Worm (Caenorhabditis elegans) whole organism, late embryonic: Measurements from ENCODE around the gene C28H8.3.

ENCODE experiments used
- C08G9.2 ChIP-seq: sonication (generic microtip); optimal IDR thresholded peaks from 2 replicates; lab custom pipeline; 2016; ENCODE audit warnings: mild to moderate bottlenecking, missing genetic modification characterization, moderate library complexity, missing compliant biosample characterization
- F13H6.1 ChIP-seq: sonication (generic microtip); optimal IDR thresholded peaks from 2 replicates; lab custom pipeline; 2016; ENCODE audit warnings: missing genetic modification characterization, missing compliant biosample characterization
- Y22D7AL.16 ChIP-seq: sonication (generic microtip); optimal IDR thresholded peaks from 2 replicates; lab custom pipeline; 2016; ENCODE audit warnings: missing genetic modification characterization, missing compliant biosample characterization
- ahr-1 ChIP-seq: sonication (generic microtip); optimal IDR thresholded peaks from 2 replicates; lab custom pipeline; 2016; ENCODE audit warnings: missing genetic modification characterization, missing compliant biosample characterization
- ama-1 ChIP-seq: fragments of 150-350 bp; optimal IDR thresholded peaks from 2 replicates; lab custom pipeline; 2014
- ceh-14 ChIP-seq: sonication (generic microtip); optimal IDR thresholded peaks from 2 replicates; lab custom pipeline; 2016; ENCODE audit warnings: missing genotype, missing genetic modification characterization, missing compliant biosample characterization
- ceh-19 ChIP-seq: fragments of 200-800 bp; sonication (Bioruptor generic); optimal IDR thresholded peaks from 2 replicates; lab custom pipeline; 2018; ENCODE audit warnings: mild to moderate bottlenecking, missing genetic modification characterization, missing compliant biosample characterization
- ceh-2 ChIP-seq: sonication (generic microtip); optimal IDR thresholded peaks from 2 replicates; lab custom pipeline; 2016; ENCODE audit warnings: missing genotype, missing genetic modification characterization, missing compliant biosample characterization
- ceh-22 ChIP-seq: sonication (generic microtip); optimal IDR thresholded peaks from 2 replicates; lab custom pipeline; 2017; ENCODE audit warnings: missing biosample characterization, missing genetic modification characterization
- ceh-30 ChIP-seq: fragments of 150-350 bp; optimal IDR thresholded peaks from 2 replicates; lab custom pipeline; 2014; ENCODE audit warnings: missing biosample characterization, missing genetic modification characterization
- ceh-31 ChIP-seq: sonication (generic microtip); optimal IDR thresholded peaks from 2 replicates; lab custom pipeline; 2016; ENCODE audit warnings: missing genetic modification characterization, missing compliant biosample characterization
- ceh-34 ChIP-seq: sonication (generic microtip); optimal IDR thresholded peaks from 2 replicates; lab custom pipeline; 2016; ENCODE audit warnings: mild to moderate bottlenecking, missing genetic modification characterization, missing compliant biosample characterization
- ceh-45 ChIP-seq: fragments of 200-800 bp; sonication (Bioruptor generic); IDR thresholded peaks from 2 replicates; pipeline ENCODE4 v1.3.6; 2022; ENCODE audit warnings: missing genetic modification reagents, missing genetic modification characterization, missing compliant biosample characterization
- ceh-6 ChIP-seq: fragments of 200-800 bp; sonication (Bioruptor generic); optimal IDR thresholded peaks from 2 replicates; lab custom pipeline; 2018; ENCODE audit warnings: mild to moderate bottlenecking, missing genetic modification characterization, missing compliant biosample characterization
- ceh-9 ChIP-seq: sonication (generic microtip); optimal IDR thresholded peaks from 2 replicates; lab custom pipeline; 2016; ENCODE audit warnings: mild to moderate bottlenecking, missing genetic modification characterization, inconsistent platforms, missing compliant biosample characterization
- dmd-4 ChIP-seq: sonication (generic microtip); optimal IDR thresholded peaks from 2 replicates; lab custom pipeline; 2016; ENCODE audit warnings: borderline replicate concordance, missing genetic modification characterization, missing compliant biosample characterization
- elt-2 ChIP-seq: sonication (generic microtip); optimal IDR thresholded peaks from 2 replicates; lab custom pipeline; 2016; ENCODE audit warnings: missing genetic modification reagents, missing genetic modification characterization, missing compliant biosample characterization
- ets-4 ChIP-seq: sonication (generic microtip); optimal IDR thresholded peaks from 2 replicates; lab custom pipeline; 2016; ENCODE audit warnings: missing genetic modification characterization, missing compliant biosample characterization
- fax-1 ChIP-seq: sonication (generic microtip); optimal IDR thresholded peaks from 2 replicates; lab custom pipeline; 2016; ENCODE audit warnings: missing genotype, missing genetic modification characterization, missing compliant biosample characterization
- fkh-10 ChIP-seq: fragments of 150-350 bp; optimal IDR thresholded peaks from 2 replicates; lab custom pipeline; 2014; ENCODE audit warnings: missing biosample characterization, missing genetic modification reagents, missing genetic modification characterization
- fkh-6 ChIP-seq: sonication (generic microtip); optimal IDR thresholded peaks from 2 replicates; lab custom pipeline; 2016; ENCODE audit warnings: missing genetic modification characterization, missing compliant biosample characterization
- gmeb-2 ChIP-seq: sonication (generic microtip); optimal IDR thresholded peaks from 2 replicates; lab custom pipeline; 2016; ENCODE audit warnings: missing genetic modification characterization, inconsistent platforms, missing compliant biosample characterization
- hlh-6 ChIP-seq: sonication (generic microtip); optimal IDR thresholded peaks from 2 replicates; lab custom pipeline; 2016; ENCODE audit warnings: missing genotype, missing genetic modification characterization, missing compliant biosample characterization
- hlh-8 ChIP-seq: sonication (generic microtip); optimal IDR thresholded peaks from 2 replicates; lab custom pipeline; 2016; ENCODE audit warnings: missing genotype, missing genetic modification characterization, missing compliant biosample characterization
- lim-6 ChIP-seq: sonication (generic microtip); optimal IDR thresholded peaks from 2 replicates; lab custom pipeline; 2016; ENCODE audit warnings: missing genetic modification characterization, missing compliant biosample characterization
- mec-3 ChIP-seq: sonication (generic microtip); optimal IDR thresholded peaks from 2 replicates; lab custom pipeline; 2016; ENCODE audit warnings: borderline replicate concordance, missing genetic modification characterization, missing compliant biosample characterization
- nfya-1 ChIP-seq: sonication (generic microtip); optimal IDR thresholded peaks from 2 replicates; lab custom pipeline; 2017; ENCODE audit warnings: missing genetic modification characterization, mild to moderate bottlenecking, missing compliant biosample characterization, antibody characterized with exemption, moderate library complexity
- nhr-232 ChIP-seq: sonication (generic microtip); optimal IDR thresholded peaks from 2 replicates; lab custom pipeline; 2016; ENCODE audit warnings: missing genetic modification characterization, missing compliant biosample characterization
- npax-4 ChIP-seq: sonication (generic microtip); optimal IDR thresholded peaks from 2 replicates; lab custom pipeline; 2016; ENCODE audit warnings: missing genetic modification characterization, missing compliant biosample characterization
- odd-2 ChIP-seq: sonication (generic microtip); optimal IDR thresholded peaks from 2 replicates; lab custom pipeline; 2017; ENCODE audit warnings: antibody characterized with exemption, mild to moderate bottlenecking, missing genetic modification characterization, missing compliant biosample characterization
- pag-3 ChIP-seq: sonication (generic microtip); optimal IDR thresholded peaks from 2 replicates; lab custom pipeline; 2016; ENCODE audit warnings: missing compliant biosample characterization, missing genetic modification characterization, borderline replicate concordance
- pax-1 ChIP-seq: fragments of 150-350 bp; optimal IDR thresholded peaks from 2 replicates; lab custom pipeline; 2014; ENCODE audit warnings: missing biosample characterization, missing genetic modification characterization
- ref-2 ChIP-seq: sonication (generic microtip); optimal IDR thresholded peaks from 2 replicates; lab custom pipeline; 2016; ENCODE audit warnings: missing genetic modification characterization, missing compliant biosample characterization
- rnt-1 ChIP-seq: sonication (generic microtip); optimal IDR thresholded peaks from 2 replicates; lab custom pipeline; 2016; ENCODE audit warnings: missing genetic modification characterization, missing compliant biosample characterization
- tbx-2 ChIP-seq: sonication (generic microtip); optimal IDR thresholded peaks from 2 replicates; lab custom pipeline; 2016; ENCODE audit warnings: missing genetic modification characterization, missing compliant biosample characterization
- tbx-7 ChIP-seq: sonication (generic microtip); optimal IDR thresholded peaks from 2 replicates; lab custom pipeline; 2016; ENCODE audit warnings: missing genotype, missing genetic modification characterization, missing compliant biosample characterization
- unc-42 ChIP-seq: sonication (generic microtip); optimal IDR thresholded peaks from 2 replicates; lab custom pipeline; 2016; ENCODE audit warnings: missing genotype, missing genetic modification characterization, missing compliant biosample characterization
- zip-5 ChIP-seq: sonication (generic microtip); optimal IDR thresholded peaks from 2 replicates; lab custom pipeline; 2016; ENCODE audit warnings: missing genetic modification characterization, missing compliant biosample characterization

Gene C28H8.3

DNA sequence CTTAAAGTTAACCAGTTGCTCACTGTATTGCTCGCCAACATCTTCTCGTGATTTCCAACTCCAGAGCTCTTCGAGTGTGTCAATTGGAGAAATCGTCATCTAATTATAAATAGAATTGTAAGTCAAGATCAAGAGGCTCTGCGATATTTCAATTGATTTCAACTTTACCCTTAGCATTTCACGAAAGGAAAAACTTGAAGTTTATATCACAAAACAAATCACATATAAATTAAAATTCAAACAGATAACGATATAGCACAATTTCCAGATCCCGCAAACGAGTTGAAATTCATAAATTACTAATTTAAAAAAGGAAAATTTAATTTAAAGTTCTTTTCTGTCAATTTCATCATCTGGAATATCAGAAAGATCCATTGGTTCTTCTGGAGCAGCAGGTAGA is 40.1 kb upstream of the C28H8.3 start, which contains the start of gene eng-1:
eng-1 (minus strand) TSS at position 101 of the 400 bp plus-strand sequence.
- no peak for TF ChIP-seq mec-3 (tag; lab: Kevin White, UChicago)
- TF ChIP-seq ceh-45 (GFP tag; lab: Robert Waterston, UW), result no peak
- no peak for TF ChIP-seq pax-1 (tag; lab: Kevin White, UChicago)
- no peak for TF ChIP-seq fkh-10 (GFP tag; lab: Kevin White, UChicago)
- no peak for TF ChIP-seq gmeb-2 (tag; lab: Kevin White, UChicago)

DNA sequence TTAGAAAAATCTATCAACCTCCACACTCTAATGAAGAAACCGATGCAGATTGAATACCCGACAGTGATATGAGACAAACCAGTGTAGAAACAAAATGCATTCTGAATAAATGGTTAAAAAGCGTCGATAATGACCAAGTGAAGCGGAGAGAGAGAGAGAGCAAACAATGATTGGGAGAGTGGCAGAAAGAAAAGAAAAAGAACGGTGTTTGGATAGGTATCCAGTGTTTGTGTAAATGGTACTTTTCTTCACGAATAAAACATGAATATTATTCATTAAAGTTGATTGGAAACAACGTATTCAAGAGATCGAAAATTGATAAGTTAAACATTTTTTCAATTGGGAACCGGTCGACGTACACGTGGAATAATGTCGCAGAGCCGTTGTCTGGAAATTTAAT is 39.1 kb upstream of the C28H8.3 start, which contains the start of gene F01F1.15:
F01F1.15 (minus strand) TSS at position 101 of the 400 bp plus-strand sequence.
- TF ChIP-seq odd-2 (tag; lab: Kevin White, UChicago) (no peak), ceh-19 (GFP tag; lab: Kevin White, UChicago) (no peak), npax-4 (tag; lab: Kevin White, UChicago) (no peak), ceh-9 (tag; lab: Kevin White, UChicago) (no peak), rnt-1 (tag; lab: Kevin White, UChicago) (no peak), dmd-4 (no peak), hlh-6 (no peak), Y22D7AL.16 (tag; lab: Kevin White, UChicago) (no peak), ceh-22 (tag; lab: Kevin White, UChicago) (no peak), pax-1 (tag; lab: Kevin White, UChicago) (no peak), tbx-7 (no peak), ahr-1 (no peak), pag-3 (no peak), lim-6 (tag; lab: Kevin White, UChicago) (no peak), ceh-6 (GFP tag; lab: Kevin White, UChicago) (no peak)

DNA sequence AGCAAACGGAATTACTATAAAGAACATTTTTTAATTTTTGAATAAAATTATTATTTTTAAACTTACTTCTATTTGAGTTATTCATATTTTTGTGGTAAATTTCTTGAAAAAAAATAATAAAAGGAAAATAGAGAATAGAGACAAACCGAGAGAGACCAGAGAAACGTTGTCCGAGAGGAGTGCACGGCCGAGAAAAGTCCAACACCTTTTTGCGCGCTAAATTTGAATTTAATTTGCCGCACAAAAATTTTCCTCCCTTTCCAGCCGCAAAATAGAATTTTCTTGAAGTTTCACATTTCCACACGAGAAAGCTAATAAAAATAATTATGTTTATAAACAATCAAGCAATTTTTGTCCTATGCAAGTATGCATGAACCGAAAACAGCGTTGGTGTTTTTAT is 36.7 kb upstream of the C28H8.3 start, which contains the start of the genes F01F1.11 and F01F1.3:
F01F1.11 (minus strand) TSS at position 118 of the 400 bp plus-strand sequence.
F01F1.3 (plus strand) TSS at position 179 of the 400 bp plus-strand sequence.
- no peak for TF ChIP-seq fkh-6 (tag; lab: Kevin White, UChicago)
- no peak for TF ChIP-seq ceh-6 (GFP tag; lab: Kevin White, UChicago)
- peak; percentile 89 for TF ChIP-seq ceh-31 (tag; lab: Kevin White, UChicago)
- peak; percentile 19 for TF ChIP-seq F13H6.1 (tag; lab: Kevin White, UChicago)
- TF ChIP-seq tbx-7, result peak; percentile 64
- peak; percentile 37 for TF ChIP-seq rnt-1 (tag; lab: Kevin White, UChicago)
- TF ChIP-seq ceh-22 (tag; lab: Kevin White, UChicago), result no peak
- TF ChIP-seq ceh-34 (tag; lab: Kevin White, UChicago), result peak; percentile 37
- TF ChIP-seq lim-6 (tag; lab: Kevin White, UChicago), result no peak
- peak; percentile 86 for TF ChIP-seq C08G9.2 (tag; lab: Kevin White, UChicago)
- peak; percentile 99 for TF ChIP-seq ets-4
- TF ChIP-seq tbx-2 (tag; lab: Kevin White, UChicago), result peak; percentile 85
- TF ChIP-seq ref-2 (tag; lab: Kevin White, UChicago), result peak; percentile 62
- peak; percentile 38 for TF ChIP-seq elt-2
- no peak for TF ChIP-seq nhr-232 (tag; lab: Kevin White, UChicago)
- peak; percentile 14 for TF ChIP-seq pax-1 (tag; lab: Kevin White, UChicago)
- peak; percentile 7 for TF ChIP-seq nfya-1 (tag; lab: Kevin White, UChicago)
- TF ChIP-seq ceh-2 (tag; lab: Kevin White, UChicago), result peak; percentile 80
- no peak for TF ChIP-seq ceh-30
- peak; percentile 38 for TF ChIP-seq zip-5 (tag; lab: Kevin White, UChicago)
- no peak for TF ChIP-seq ama-1 (lab: Kevin White, UChicago)
- TF ChIP-seq fax-1 (tag; lab: Kevin White, UChicago), result peak; percentile 53
- TF ChIP-seq unc-42 (tag; lab: Kevin White, UChicago), result peak; percentile 50
- no peak for TF ChIP-seq pag-3
- TF ChIP-seq ceh-14 (tag; lab: Kevin White, UChicago), result peak; percentile 35

DNA sequence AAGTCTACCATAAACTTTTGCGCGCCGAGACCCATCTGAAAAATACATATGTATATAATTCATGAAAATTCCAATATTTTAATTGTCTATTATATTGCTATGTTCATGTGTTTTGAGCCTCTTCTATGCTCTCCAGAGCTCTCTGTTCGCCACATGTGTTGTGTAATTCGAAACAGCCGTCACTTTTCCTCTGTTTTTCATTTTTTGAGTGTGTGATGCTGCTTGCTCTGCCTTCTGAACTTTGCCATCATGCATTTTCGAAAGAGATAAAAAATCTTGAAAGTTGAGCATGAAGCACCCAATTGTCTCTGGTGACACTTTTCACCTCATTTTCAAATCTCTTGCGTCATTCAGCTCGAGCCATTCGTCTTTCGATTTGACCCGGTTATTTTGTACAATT is 36.2 kb upstream of the C28H8.3 start:
- TF ChIP-seq hlh-8, result peak; percentile 36
- no peak for TF ChIP-seq pax-1 (tag; lab: Kevin White, UChicago)
